Fruit fly (Drosophila melanogaster) whole organism, wandering third instar larva: ENCODE measurements around the gene spn-D.
A peak's percentile ranks its signal among the peaks of the same experiment; 100 is the strongest.

ENCODE experiments used
- Abd-B ChIP-seq: fragments of >200 bp; optimal IDR thresholded peaks from 2 replicates; lab custom pipeline; 2017; ENCODE audit warnings: missing biosample characterization, missing genetic modification characterization
- CG9705 ChIP-seq: fragments of 200-800 bp; sonication (Bioruptor generic); optimal IDR thresholded peaks from 2 replicates; lab custom pipeline; 2018; ENCODE audit warnings: missing biosample characterization, mild to moderate bottlenecking, missing genetic modification characterization
- CrebA ChIP-seq: fragments of 200-800 bp; sonication (Bioruptor generic); optimal IDR thresholded peaks from 2 replicates; lab custom pipeline; 2016; ENCODE audit warnings: missing biosample characterization, mild to moderate bottlenecking, missing genetic modification characterization, borderline replicate concordance
- Dfd ChIP-seq: fragments of >200 bp; optimal IDR thresholded peaks from 2 replicates; lab custom pipeline; 2017; ENCODE audit warnings: missing biosample characterization, missing genetic modification characterization
- Dif ChIP-seq: fragments of 200-275, 200-300 bp; sonication (Bioruptor generic); optimal IDR thresholded peaks from 2 replicates; lab custom pipeline; 2018; ENCODE audit warnings: missing biosample characterization, missing genetic modification characterization; ENCODE audit not compliant: partially characterized antibody
- GATAd ChIP-seq: sonication (Bioruptor generic); optimal IDR thresholded peaks from 2 replicates; lab custom pipeline; 2016; ENCODE audit warnings: missing biosample characterization, missing genetic modification characterization
- Hnf4 ChIP-seq: fragments of 200-800 bp; sonication (Bioruptor generic); optimal IDR thresholded peaks from 2 replicates; lab custom pipeline; 2016; ENCODE audit warnings: missing biosample characterization, mild to moderate bottlenecking, missing genetic modification characterization
- Hr78 ChIP-seq: fragments of >200 bp; optimal IDR thresholded peaks from 2 replicates; lab custom pipeline; 2017; ENCODE audit warnings: missing biosample characterization, missing genetic modification characterization
- Hr83 ChIP-seq: fragments of 200-300 bp; sonication (Bioruptor generic); optimal IDR thresholded peaks from 2 replicates; lab custom pipeline; 2016; ENCODE audit warnings: missing biosample characterization, mild to moderate bottlenecking, missing genetic modification characterization, moderate library complexity; ENCODE audit not compliant: poor library complexity, severe bottlenecking
- Jra ChIP-seq: sonication (Bioruptor generic); optimal IDR thresholded peaks from 2 replicates; lab custom pipeline; 2016; ENCODE audit warnings: missing biosample characterization, missing genetic modification characterization
- Mio ChIP-seq: sonication (Bioruptor generic); optimal IDR thresholded peaks from 2 replicates; lab custom pipeline; 2016; ENCODE audit warnings: missing biosample characterization, missing genetic modification characterization
- OdsH ChIP-seq: fragments of 200-800 bp; sonication (Bioruptor generic); optimal IDR thresholded peaks from 2 replicates; lab custom pipeline; 2016; ENCODE audit warnings: missing biosample characterization, mild to moderate bottlenecking, missing genetic modification characterization
- Rel ChIP-seq, 2 experiments: fragments of 200-800 bp; sonication (Bioruptor generic) in 1 of 2; optimal IDR thresholded peaks; 2 replicates in 1 of 2; 3 replicates in 1 of 2; lab custom pipeline; 2016 to 2019; ENCODE audit warnings: mild to moderate bottlenecking in 2 of 2, missing biosample characterization in 2 of 2, missing genetic modification characterization in 2 of 2, moderate library complexity in 1 of 2
- Sp1 ChIP-seq: fragments of 200-800 bp; sonication (Bioruptor generic); optimal IDR thresholded peaks from 3 replicates; lab custom pipeline; 2019; ENCODE audit warnings: missing biosample characterization, mild to moderate bottlenecking, missing genetic modification characterization, moderate library complexity
- Vsx2 ChIP-seq: fragments of 200-300, 225-300 bp; sonication (Bioruptor generic); optimal IDR thresholded peaks from 2 replicates; lab custom pipeline; 2018; ENCODE audit warnings: missing biosample characterization, missing genetic modification characterization; ENCODE audit not compliant: partially characterized antibody
- br ChIP-seq: fragments of 200-800 bp; sonication (Bioruptor generic); optimal IDR thresholded peaks from 2 replicates; lab custom pipeline; 2016; ENCODE audit warnings: missing biosample characterization, missing genetic modification characterization
- brk ChIP-seq: fragments of 200-800 bp; sonication (Bioruptor generic); optimal IDR thresholded peaks from 2 replicates; lab custom pipeline; 2016; ENCODE audit warnings: missing biosample characterization, mild to moderate bottlenecking, missing genetic modification characterization
- dl ChIP-seq, 2 experiments: fragments of 175-275, 200-275 bp in 1 of 2; fragments of 200-275 bp in 1 of 2; sonication (Bioruptor generic); optimal IDR thresholded peaks; lab custom pipeline; 2018; ENCODE audit warnings: mild to moderate bottlenecking in 2 of 2, missing biosample characterization in 2 of 2, missing genetic modification characterization in 2 of 2, moderate library complexity in 2 of 2; ENCODE audit not compliant: partially characterized antibody in 2 of 2, insufficient read depth in 1 of 2
- dmrt93B ChIP-seq: fragments of 200-800 bp; sonication (Bioruptor generic); optimal IDR thresholded peaks from 2 replicates; lab custom pipeline; 2018; ENCODE audit warnings: missing biosample characterization, mild to moderate bottlenecking, missing genetic modification characterization
- dsf ChIP-seq: sonication (Bioruptor generic); optimal IDR thresholded peaks from 2 replicates; lab custom pipeline; 2016; ENCODE audit warnings: missing biosample characterization, missing genetic modification characterization, borderline replicate concordance
- ey ChIP-seq: fragments of 200-800 bp; sonication (Bioruptor generic); optimal IDR thresholded peaks from 2 replicates; lab custom pipeline; 2016; ENCODE audit warnings: missing biosample characterization, missing genetic modification characterization
- foxo ChIP-seq, 2 experiments: fragments of 200-800 bp; sonication (Bioruptor generic); optimal IDR thresholded peaks; 2 replicates in 1 of 2; 3 replicates in 1 of 2; lab custom pipeline; 2016 to 2017; ENCODE audit warnings: missing biosample characterization in 2 of 2, missing genetic modification characterization in 2 of 2
- fru ChIP-seq: fragments of 200-800 bp; sonication (Bioruptor generic); optimal IDR thresholded peaks from 3 replicates; lab custom pipeline; 2016; ENCODE audit warnings: missing biosample characterization, mild to moderate bottlenecking, missing genetic modification characterization
- h ChIP-seq: fragments of 200-800 bp; sonication (Bioruptor generic); optimal IDR thresholded peaks from 3 replicates; lab custom pipeline; 2016; ENCODE audit warnings: missing biosample characterization, mild to moderate bottlenecking, missing genetic modification characterization
- pan ChIP-seq: fragments of >200 bp; optimal IDR thresholded peaks from 2 replicates; lab custom pipeline; 2017
- psq ChIP-seq: fragments of 200-800 bp; sonication (Bioruptor generic); optimal IDR thresholded peaks from 3 replicates; lab custom pipeline; 2017; ENCODE audit warnings: missing biosample characterization, mild to moderate bottlenecking, missing genetic modification characterization, moderate library complexity
- rgr ChIP-seq: fragments of 200-800 bp; sonication (Bioruptor generic); optimal IDR thresholded peaks from 3 replicates; lab custom pipeline; 2016; ENCODE audit warnings: missing biosample characterization, mild to moderate bottlenecking, missing genetic modification characterization
- sv ChIP-seq: fragments of 200-800 bp; sonication (Bioruptor generic); optimal IDR thresholded peaks from 3 replicates; lab custom pipeline; 2016; ENCODE audit warnings: missing biosample characterization, missing genetic modification characterization
- usp ChIP-seq: fragments of >200 bp; optimal IDR thresholded peaks from 2 replicates; lab custom pipeline; 2017; ENCODE audit warnings: missing biosample characterization, missing genetic modification characterization

spn-D gene

DNA sequence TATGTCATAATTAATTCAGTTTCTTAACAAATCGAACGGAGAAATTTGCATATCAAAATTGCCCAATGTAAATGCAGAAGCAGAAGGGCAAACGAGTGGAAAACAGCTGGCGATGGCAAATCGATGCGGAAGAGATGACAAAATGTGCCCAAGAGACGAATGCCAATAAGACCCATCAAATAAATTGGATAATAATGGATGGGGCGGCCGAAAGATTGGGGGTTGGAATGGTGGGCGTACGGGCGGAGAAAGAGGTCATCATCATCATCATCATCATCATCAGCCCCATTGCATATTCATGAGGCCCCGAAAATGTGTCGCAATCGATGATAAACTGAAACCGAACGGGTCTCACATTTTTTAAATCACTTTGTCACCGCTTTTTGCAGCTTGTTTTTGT lies 31.5 kb upstream of the spn-D start:
- TF ChIP-seq Abd-B (GFP tag; lab: Kevin White, UChicago) (no peak), brk (GFP tag; lab: Kevin White, UChicago) (no peak), dl (GFP tag; optimal IDR thresholded peaks at IDR 0.05; lab: Kevin White, UChicago; ENCODE audit: insufficient read depth in 1 of 2, partially characterized antibody in 2 of 2) (no peak), OdsH (GFP tag; lab: Kevin White, UChicago) (no peak), CrebA (GFP tag; lab: Kevin White, UChicago) (no peak), Dfd (GFP tag; lab: Kevin White, UChicago) (no peak), Vsx2 (GFP tag; lab: Kevin White, UChicago) (no peak), ey (GFP tag; lab: Kevin White, UChicago) (no peak), Hr78 (GFP tag; lab: Kevin White, UChicago) (no peak), Hr83 (no peak)

DNA sequence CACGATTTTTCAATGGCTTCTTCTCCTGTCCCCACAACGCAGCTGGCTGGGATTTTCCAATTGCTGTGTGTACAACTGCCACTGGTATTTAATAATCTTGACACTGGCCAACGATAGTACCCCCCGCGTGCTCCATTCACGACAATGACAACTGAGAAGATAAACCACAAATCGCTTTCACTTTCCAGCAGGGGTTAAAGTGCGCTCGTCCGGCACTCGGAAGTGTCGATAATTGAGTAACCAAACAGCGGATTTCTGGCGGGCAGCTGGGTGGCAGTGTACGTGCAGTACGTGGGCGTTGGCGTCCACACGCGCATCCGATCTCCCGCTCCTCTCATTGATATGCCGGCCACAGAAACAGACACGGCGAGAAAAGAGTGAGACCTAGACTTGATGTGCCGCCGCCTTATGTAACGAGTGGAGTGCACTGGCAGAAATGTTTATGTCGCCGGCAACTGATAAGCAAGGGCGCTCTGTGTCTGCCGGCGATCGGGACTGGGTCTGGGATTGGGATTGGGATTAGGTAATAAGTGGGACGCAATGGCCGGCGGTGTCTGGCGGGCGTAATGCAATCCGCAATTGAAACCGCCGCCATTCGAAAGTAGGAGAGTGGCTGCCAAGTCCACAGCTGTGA lies 30.7 kb upstream of the spn-D start:
- TF ChIP-seq Mio (GFP tag; lab: Kevin White, UChicago): no peak
- TF ChIP-seq psq: no peak
- no peak for TF ChIP-seq foxo (GFP tag; optimal IDR thresholded peaks at IDR 0.05; lab: Kevin White, UChicago)

DNA sequence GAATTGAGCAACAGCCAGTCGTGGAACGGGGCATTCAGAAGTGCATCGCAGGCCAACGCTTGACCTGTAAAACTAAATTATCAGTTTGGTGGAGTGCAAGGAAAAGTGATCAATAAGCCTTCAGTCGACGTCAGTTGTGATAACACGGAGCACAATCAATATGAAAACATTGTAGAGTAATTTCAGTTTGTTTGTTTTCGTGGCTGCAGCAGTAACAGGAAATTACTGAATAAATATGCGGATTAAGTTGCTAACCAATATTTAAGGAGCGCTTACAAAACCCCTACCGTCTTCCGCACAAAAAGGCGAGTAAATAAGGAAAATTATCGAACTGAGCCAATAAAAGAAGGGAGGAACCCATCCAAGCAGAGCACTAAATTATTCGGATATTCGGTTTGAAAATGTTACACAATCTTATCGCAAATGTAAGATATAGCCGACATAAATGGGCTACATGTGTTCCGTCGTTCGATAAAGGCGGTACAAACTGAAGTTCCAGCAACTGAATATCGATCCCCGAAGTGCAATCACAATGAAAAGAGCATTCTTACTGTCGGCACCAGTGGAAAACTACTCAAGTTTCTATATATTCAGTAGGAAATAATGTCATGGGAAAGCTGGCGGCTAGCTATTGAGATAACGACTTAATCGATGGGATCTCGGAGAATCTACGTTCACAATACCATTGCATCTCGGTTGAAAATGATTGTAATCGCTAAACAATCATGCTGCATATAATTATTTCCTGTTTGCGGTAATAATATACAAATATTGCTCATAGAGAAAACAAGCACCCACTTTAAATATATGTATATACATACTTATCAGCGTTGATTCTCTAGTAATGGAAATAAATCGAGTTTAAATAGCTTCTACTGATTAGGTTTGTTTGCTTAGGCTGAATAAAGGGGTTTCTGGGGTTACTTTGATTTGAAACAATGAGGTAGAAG lies 29.5 kb upstream of the spn-D start:
- TF ChIP-seq br (GFP tag; lab: Kevin White, UChicago) (peak; percentile 51), brk (GFP tag; lab: Kevin White, UChicago) (no peak), fru (GFP tag; lab: Kevin White, UChicago) (peak; percentile 38), Hr83 (no peak), rgr (peak; percentile 55), Rel (GFP tag; optimal IDR thresholded peaks at IDR 0.05; lab: Kevin White, UChicago) (no peak), Rel (tag; optimal IDR thresholded peaks at IDR 0.05; lab: Kevin White, UChicago) (no peak), psq (peak; percentile 30), OdsH (GFP tag; lab: Kevin White, UChicago) (peak; percentile 62), h (GFP tag; lab: Kevin White, UChicago) (peak; percentile 36), ey (GFP tag; lab: Kevin White, UChicago) (peak; percentile 4), dmrt93B (GFP tag; lab: Kevin White, UChicago) (peak; percentile 11), Jra (no peak), foxo (GFP tag; optimal IDR thresholded peaks at IDR 0.05; lab: Kevin White, UChicago) (peak in 1 of 2 experiments; percentile 27), Hnf4 (GFP tag; lab: Kevin White, UChicago) (peak; percentile 37), Sp1 (peak; percentile 26), pan (lab: Kevin White, UChicago) (no peak)

DNA sequence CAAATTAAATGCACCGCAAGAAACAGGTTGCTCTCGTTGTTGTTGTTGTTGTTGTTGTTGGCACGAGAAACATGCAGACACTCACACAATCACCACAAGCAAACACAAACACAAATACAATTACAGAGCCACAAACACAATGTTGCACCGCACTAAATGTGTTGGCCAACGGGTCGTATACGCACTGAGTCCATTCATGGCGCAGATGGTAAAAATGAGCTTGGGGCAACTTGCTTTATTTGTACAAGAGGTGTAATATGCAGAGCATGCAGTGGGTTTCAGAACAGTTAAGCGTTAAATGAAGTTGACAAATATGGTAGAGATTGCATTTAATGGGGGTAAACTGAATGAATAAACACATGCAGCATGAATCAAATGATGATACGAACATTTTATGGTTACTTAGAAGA lies 27.6 kb upstream of the spn-D start:
- TF ChIP-seq CG9705 (GFP tag; lab: Kevin White, UChicago): no peak
- TF ChIP-seq GATAd: no peak
- TF ChIP-seq ey (GFP tag; lab: Kevin White, UChicago): no peak
- TF ChIP-seq Dfd (GFP tag; lab: Kevin White, UChicago): no peak
- no peak for TF ChIP-seq usp (GFP tag; lab: Kevin White, UChicago)
- TF ChIP-seq, all 38 proteins: peak for 0

DNA sequence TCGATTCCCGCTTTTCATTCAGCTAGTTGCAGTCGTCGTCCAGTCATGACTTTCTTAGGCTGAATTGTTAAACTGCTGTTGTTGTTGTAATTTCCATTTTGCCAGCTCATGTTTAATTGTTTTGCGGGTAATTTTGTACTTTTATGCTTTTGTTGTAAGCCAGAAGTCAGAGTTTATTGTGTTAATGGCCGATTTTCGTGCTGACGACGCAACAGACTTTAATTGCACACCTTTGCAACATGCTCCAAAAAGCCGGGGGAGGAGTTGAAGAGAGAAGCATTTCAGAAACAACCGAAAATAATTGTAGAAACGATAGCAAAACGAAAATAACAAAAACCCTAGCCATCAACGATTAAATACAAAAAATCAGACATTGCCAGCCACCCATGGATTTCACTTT lies 26.8 kb upstream of the spn-D start:
- TF ChIP-seq rgr: no peak
- TF ChIP-seq dsf (GFP tag; lab: Kevin White, UChicago): no peak
- TF ChIP-seq Dif: no peak
- no peak for TF ChIP-seq OdsH (GFP tag; lab: Kevin White, UChicago)
- TF ChIP-seq Abd-B (GFP tag; lab: Kevin White, UChicago): no peak
- TF ChIP-seq sv: no peak
- TF ChIP-seq usp (GFP tag; lab: Kevin White, UChicago): no peak
- no peak for TF ChIP-seq CrebA (GFP tag; lab: Kevin White, UChicago)
- TF ChIP-seq fru (GFP tag; lab: Kevin White, UChicago): no peak
- no peak for TF ChIP-seq CG9705 (GFP tag; lab: Kevin White, UChicago)
- TF ChIP-seq Hnf4 (GFP tag; lab: Kevin White, UChicago): no peak
- TF ChIP-seq GATAd: no peak
- TF ChIP-seq dl (GFP tag; optimal IDR thresholded peaks at IDR 0.05; lab: Kevin White, UChicago; ENCODE audit: insufficient read depth in 1 of 2, partially characterized antibody in 2 of 2): no peak
